Fruit fly (Drosophila melanogaster): ENCODE measurements around the gene Setd3.

DNA sequence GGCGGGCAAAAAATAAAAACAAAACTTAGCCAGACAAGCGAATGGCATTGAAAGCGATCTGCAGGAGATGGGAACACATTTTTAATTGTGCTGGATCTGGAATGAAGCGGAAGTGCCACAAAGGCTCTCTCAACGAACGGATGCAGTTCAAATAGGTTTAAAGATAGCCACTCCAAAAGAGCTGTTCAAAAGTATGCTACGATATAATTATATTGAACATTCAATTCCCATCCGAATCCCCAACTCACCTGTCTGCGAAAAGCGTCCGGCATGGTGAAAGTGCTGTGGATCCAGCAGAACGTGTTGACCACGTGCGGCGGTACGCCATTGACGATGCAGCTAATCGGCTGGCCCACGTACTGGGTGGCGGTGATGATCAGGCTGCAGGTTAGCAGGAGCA is 8.4 kb upstream of the Setd3 start:
- TF ChIP-seq CG10274 (GFP tag; optimal IDR thresholded peaks at IDR 0.05): no peak
- TF ChIP-seq CG1602 (GFP tag; optimal IDR thresholded peaks at IDR 0.05): no peak
- no peak for TF ChIP-seq CG10366 (GFP tag; IDR thresholded peaks at IDR 0.05)
- TF ChIP-seq zfh2 (GFP tag; optimal IDR thresholded peaks at IDR 0.05): no peak
- no peak for TF ChIP-seq CG2120 (GFP tag; optimal IDR thresholded peaks at IDR 0.05)
